Fruit fly (Drosophila melanogaster) whole organism, embryonic: ENCODE measurements around the gene drl.

Experiments used
- CG1024 ChIP-seq: fragments of 200-800 bp; sonication (Bioruptor generic); IDR thresholded peaks from 2 replicates; pipeline ENCODE4 v1.3.6; 2022; ENCODE audit warnings: missing biosample characterization, missing genetic modification characterization
- CG10366 ChIP-seq: fragments of 200-800 bp; sonication (Bioruptor generic); IDR thresholded peaks from 2 replicates; pipeline ENCODE4 v1.3.6; 2022; ENCODE audit warnings: missing biosample characterization, missing genetic modification characterization
- CG10654 ChIP-seq: fragments of 200-800 bp; sonication (Bioruptor generic); optimal IDR thresholded peaks from 2 replicates; lab custom pipeline; 2016; ENCODE audit warnings: missing biosample characterization, missing genetic modification characterization
- CG11695 ChIP-seq: fragments of 200-800 bp; sonication (Bioruptor generic); IDR thresholded peaks from 3 replicates; pipeline ENCODE4 v1.3.6; 2022; ENCODE audit warnings: missing biosample characterization, missing genetic modification characterization
- CG12659 ChIP-seq: fragments of 200-800 bp; sonication (Bioruptor generic); optimal IDR thresholded peaks from 3 replicates; lab custom pipeline; 2017; ENCODE audit warnings: mild to moderate bottlenecking, missing biosample characterization, missing genetic modification reagents, missing genetic modification characterization
- CG13123 ChIP-seq: fragments of 200-800 bp; sonication (Bioruptor generic); optimal IDR thresholded peaks from 2 replicates; lab custom pipeline; 2016; ENCODE audit warnings: missing biosample characterization, missing genetic modification characterization
- CG14050 ChIP-seq: fragments of 200-800 bp; sonication (Bioruptor generic); IDR thresholded peaks from 3 replicates; pipeline ENCODE4 v1.3.6; 2022; ENCODE audit warnings: missing biosample characterization, missing genetic modification characterization
- CG14860 ChIP-seq: fragments of 200-800 bp; sonication (Bioruptor generic); IDR thresholded peaks from 3 replicates; pipeline ENCODE4 v1.3.6; 2022; ENCODE audit warnings: missing biosample characterization, missing genetic modification characterization; ENCODE audit not compliant: partially characterized antibody
- CG17328 ChIP-seq: fragments of 200-800 bp; sonication (Bioruptor generic); IDR thresholded peaks from 2 replicates; pipeline ENCODE4 v1.3.6; 2022; ENCODE audit warnings: missing biosample characterization, missing genetic modification characterization
- CG17612 ChIP-seq: fragments of 200-800 bp; sonication (Bioruptor generic); IDR thresholded peaks from 2 replicates; pipeline ENCODE4 v1.3.6; 2022; ENCODE audit warnings: missing biosample characterization, missing genetic modification characterization
- CG17829 ChIP-seq: fragments of 200-800 bp; optimal IDR thresholded peaks from 2 replicates; lab custom pipeline; 2019; ENCODE audit warnings: missing biosample characterization, mild to moderate bottlenecking, missing genetic modification characterization, moderate library complexity
- CG1832 ChIP-seq: fragments of 200-800 bp; sonication (Bioruptor generic); optimal IDR thresholded peaks from 2 replicates; lab custom pipeline; 2017; ENCODE audit warnings: missing biosample characterization, mild to moderate bottlenecking, missing genetic modification characterization, inconsistent platforms
- CG2199 ChIP-seq: fragments of 200-800 bp; sonication (Bioruptor generic); IDR thresholded peaks from 3 replicates; pipeline ENCODE4 v1.3.6; 2022; ENCODE audit warnings: missing biosample characterization, missing genetic modification characterization
- CG2712 ChIP-seq: fragments of 200-800 bp; optimal IDR thresholded peaks from 3 replicates; lab custom pipeline; 2019; ENCODE audit warnings: missing biosample characterization, mild to moderate bottlenecking, missing genetic modification characterization, moderate library complexity
- CG32767 ChIP-seq: fragments of 200-800 bp; sonication (Bioruptor generic); IDR thresholded peaks from 2 replicates; pipeline ENCODE4 v1.3.6; 2022; ENCODE audit warnings: missing biosample characterization, missing genetic modification characterization
- CG3407 ChIP-seq: fragments of 200-800 bp; sonication (Bioruptor generic); optimal IDR thresholded peaks from 2 replicates; lab custom pipeline; 2018; ENCODE audit warnings: missing biosample characterization, mild to moderate bottlenecking, missing genetic modification characterization
- CG3995 ChIP-seq: fragments of 200-800 bp; sonication (Bioruptor generic); optimal IDR thresholded peaks from 3 replicates; lab custom pipeline; 2016; ENCODE audit warnings: missing biosample characterization, missing genetic modification characterization
- CG4328 ChIP-seq: fragments of 200-800 bp; sonication (Bioruptor generic); optimal IDR thresholded peaks from 3 replicates; lab custom pipeline; 2017; ENCODE audit warnings: missing biosample characterization, missing genetic modification reagents, missing genetic modification characterization
- CG43689 ChIP-seq: fragments of 200-800 bp; sonication (Bioruptor generic); IDR thresholded peaks from 2 replicates; pipeline ENCODE4 v1.3.6; 2022; ENCODE audit warnings: missing biosample characterization, missing genetic modification characterization
- CG6654 ChIP-seq: fragments of 200-800 bp; sonication (Bioruptor generic); optimal IDR thresholded peaks from 2 replicates; lab custom pipeline; 2017; ENCODE audit warnings: missing biosample characterization, mild to moderate bottlenecking, missing genetic modification characterization
- CG6854 ChIP-seq: fragments of 200-800 bp; sonication (Bioruptor generic); optimal IDR thresholded peaks from 3 replicates; lab custom pipeline; 2017; ENCODE audit warnings: missing biosample characterization, mild to moderate bottlenecking, missing genetic modification characterization
- CG7271 ChIP-seq: fragments of 200-800 bp; sonication (Bioruptor generic); optimal IDR thresholded peaks from 2 replicates; lab custom pipeline; 2018; ENCODE audit warnings: missing biosample characterization, mild to moderate bottlenecking, missing genetic modification characterization, moderate library complexity
- CG7556 ChIP-seq: fragments of 200-800 bp; sonication (Bioruptor generic); optimal IDR thresholded peaks from 2 replicates; lab custom pipeline; 2017; ENCODE audit warnings: missing biosample characterization, mild to moderate bottlenecking, missing genetic modification characterization
- CG7987 ChIP-seq: fragments of 200-800 bp; sonication (Bioruptor generic); optimal IDR thresholded peaks from 2 replicates; lab custom pipeline; 2018; ENCODE audit warnings: missing biosample characterization, mild to moderate bottlenecking, missing genetic modification characterization, moderate library complexity
- CG8089 ChIP-seq: fragments of 200-800 bp; sonication (Bioruptor generic); optimal IDR thresholded peaks from 3 replicates; lab custom pipeline; 2016; ENCODE audit warnings: missing biosample characterization, missing genetic modification characterization
- CkIIα-i1 ChIP-seq: fragments of 200-800 bp; sonication (Bioruptor generic); IDR thresholded peaks from 2 replicates; pipeline ENCODE4 v1.3.6; 2022; ENCODE audit warnings: missing biosample characterization, missing genetic modification characterization
- Fer1 ChIP-seq: fragments of 200-800 bp; sonication (Bioruptor generic); optimal IDR thresholded peaks from 2 replicates; lab custom pipeline; 2017; ENCODE audit warnings: missing biosample characterization, mild to moderate bottlenecking, missing genetic modification characterization
- H2.0 ChIP-seq: fragments of 200-800 bp; sonication (Bioruptor generic); IDR thresholded peaks from 2 replicates; pipeline ENCODE4 v1.3.6; 2022; ENCODE audit warnings: missing biosample characterization, missing genetic modification characterization
- HHEX ChIP-seq: fragments of 200-800 bp; sonication (Bioruptor generic); optimal IDR thresholded peaks from 3 replicates; lab custom pipeline; 2017; ENCODE audit warnings: missing biosample characterization, mild to moderate bottlenecking, missing genetic modification characterization, missing genetic modification reagents
- Hr51 ChIP-seq, 2 experiments: fragments of 200-800 bp; sonication (Bioruptor generic); optimal IDR thresholded peaks; 2 replicates in 1 of 2; 3 replicates in 1 of 2; lab custom pipeline; 2016 to 2018; ENCODE audit warnings: missing biosample characterization in 2 of 2, missing genetic modification characterization in 2 of 2, mild to moderate bottlenecking in 1 of 2, moderate library complexity in 1 of 2
- Pdp1 ChIP-seq, 2 experiments: fragments of 200-800 bp; sonication (Bioruptor generic); optimal IDR thresholded peaks; 3 replicates each; lab custom pipeline; 2016; ENCODE audit warnings: missing biosample characterization in 2 of 2, missing genetic modification characterization in 2 of 2, mild to moderate bottlenecking in 1 of 2, moderate library complexity in 1 of 2
- Side ChIP-seq: fragments of 200-800 bp; sonication (Bioruptor generic); optimal IDR thresholded peaks from 2 replicates; lab custom pipeline; 2016; ENCODE audit warnings: missing biosample characterization, missing genetic modification characterization
- Xbp1 ChIP-seq: fragments of 200-800 bp; sonication (Bioruptor generic); optimal IDR thresholded peaks from 3 replicates; lab custom pipeline; 2016; ENCODE audit warnings: missing biosample characterization, mild to moderate bottlenecking, missing genetic modification characterization
- ab ChIP-seq: fragments of 200-800 bp; sonication (Bioruptor generic); optimal IDR thresholded peaks from 2 replicates; lab custom pipeline; 2016; ENCODE audit warnings: missing biosample characterization, missing genetic modification characterization
- ap ChIP-seq: fragments of 200-800 bp; sonication (Bioruptor generic); IDR thresholded peaks from 2 replicates; pipeline ENCODE4 v1.3.6; 2022; ENCODE audit warnings: missing biosample characterization, missing genetic modification characterization
- ci ChIP-seq: fragments of 200-800 bp; sonication (Bioruptor generic); IDR thresholded peaks from 3 replicates; pipeline ENCODE4 v1.3.6; 2022; ENCODE audit warnings: missing biosample characterization, missing genetic modification characterization
- dati ChIP-seq: fragments of 200-800 bp; sonication (Bioruptor generic); IDR thresholded peaks from 2 replicates; pipeline ENCODE4 v1.3.6; 2022; ENCODE audit warnings: missing biosample characterization, missing genetic modification characterization
- dm ChIP-seq: fragments of 200-800 bp; sonication (Bioruptor generic); optimal IDR thresholded peaks from 3 replicates; lab custom pipeline; 2016; ENCODE audit warnings: missing biosample characterization, missing genetic modification characterization
- fd102C ChIP-seq: fragments of 200-800 bp; sonication (Bioruptor generic); optimal IDR thresholded peaks from 2 replicates; lab custom pipeline; 2018; ENCODE audit warnings: missing biosample characterization, mild to moderate bottlenecking, missing genetic modification characterization, moderate library complexity
- gem ChIP-seq: fragments of 200-800 bp; sonication (Bioruptor generic); optimal IDR thresholded peaks from 2 replicates; lab custom pipeline; 2019; ENCODE audit warnings: missing biosample characterization, mild to moderate bottlenecking, missing genetic modification characterization, moderate library complexity
- nom ChIP-seq: fragments of 200-800 bp; sonication (Bioruptor generic); optimal IDR thresholded peaks from 2 replicates; lab custom pipeline; 2017; ENCODE audit warnings: missing biosample characterization, missing genetic modification characterization, mild to moderate bottlenecking, moderate library complexity, missing genetic modification reagents
- pho ChIP-seq: fragments of 200-800 bp; sonication (Bioruptor generic); optimal IDR thresholded peaks from 2 replicates; lab custom pipeline; 2016; ENCODE audit warnings: missing biosample characterization, missing genetic modification characterization
- ro ChIP-seq: fragments of 200-800 bp; sonication (Bioruptor generic); IDR thresholded peaks from 2 replicates; pipeline ENCODE4 v1.3.6; 2022; ENCODE audit warnings: missing biosample characterization, missing genetic modification characterization
- run ChIP-seq: fragments of 200-800 bp; sonication (Bioruptor generic); optimal IDR thresholded peaks from 3 replicates; lab custom pipeline; 2018; ENCODE audit warnings: missing biosample characterization, mild to moderate bottlenecking, missing genetic modification characterization
- sens-2 ChIP-seq: fragments of 200-800 bp; sonication (Bioruptor generic); IDR thresholded peaks from 2 replicates; pipeline ENCODE4 v1.3.6; 2022; ENCODE audit warnings: missing biosample characterization, missing genetic modification characterization
- sob ChIP-seq: fragments of 200-800 bp; sonication (Bioruptor generic); IDR thresholded peaks from 2 replicates; pipeline ENCODE4 v1.3.6; 2022; ENCODE audit warnings: missing biosample characterization, missing genetic modification characterization
- unc-4 ChIP-seq: fragments of 200-800 bp; sonication (Bioruptor generic); IDR thresholded peaks from 2 replicates; pipeline ENCODE4 v1.3.6; 2022; ENCODE audit warnings: missing biosample characterization, missing genetic modification characterization; ENCODE audit not compliant: partially characterized antibody
- zfh1 ChIP-seq: fragments of 200-800 bp; sonication (Bioruptor generic); IDR thresholded peaks from 3 replicates; pipeline ENCODE4 v1.3.6; 2022; ENCODE audit warnings: missing biosample characterization, missing genetic modification characterization

Gene drl

DNA sequence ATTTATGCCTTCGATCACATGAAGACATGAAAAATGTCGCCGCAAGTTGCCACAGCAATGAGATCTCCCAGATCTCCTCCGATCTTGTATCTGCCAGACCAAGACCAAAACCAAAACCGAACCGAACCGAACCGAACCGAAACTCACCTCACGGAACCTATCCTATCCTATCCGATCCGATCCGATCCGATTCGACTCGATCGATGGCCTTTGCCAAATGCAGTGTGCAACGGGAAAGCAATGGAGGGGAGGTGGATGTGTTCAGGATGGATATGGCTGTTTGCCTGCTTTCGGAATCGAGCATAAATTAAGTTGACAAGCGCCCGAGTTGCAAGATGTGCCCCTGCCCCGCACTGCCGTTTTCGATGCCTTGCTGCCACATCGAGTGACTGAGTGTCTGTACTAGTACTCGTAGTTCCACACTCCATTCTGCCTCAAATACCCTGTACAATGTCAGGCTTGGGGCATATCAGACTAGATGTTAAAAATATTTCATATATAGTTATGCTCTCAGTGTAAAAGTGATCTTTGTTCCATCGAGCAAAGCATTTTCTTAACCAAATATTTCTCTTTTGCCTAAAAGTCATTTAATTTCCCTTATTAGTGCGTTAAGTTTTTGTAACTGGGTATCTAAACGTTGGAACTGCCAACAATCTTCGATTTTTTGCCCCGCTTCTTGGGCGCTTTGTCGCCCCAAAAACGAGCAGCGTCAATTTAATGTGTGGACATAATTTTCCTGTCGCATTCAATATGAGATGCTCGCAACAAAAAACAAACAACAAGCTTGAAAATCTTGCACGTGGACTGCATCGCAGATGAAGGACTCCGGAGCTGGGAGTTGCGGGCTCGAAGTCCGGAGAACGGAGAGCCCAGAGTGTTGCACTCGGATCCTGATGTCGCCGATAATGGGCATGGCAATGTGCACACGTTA is 36.1 kb downstream of the drl start:
- no peak for TF ChIP-seq CG6854 (GFP tag; lab: Kevin White, UChicago)
- TF ChIP-seq CG43689 (GFP tag; lab: Robert Waterston, UW), result no peak
- TF ChIP-seq CG12659 (GFP tag; lab: Kevin White, UChicago), result peak; percentile 51
- peak; percentile 72 for TF ChIP-seq CG10366 (GFP tag; lab: Robert Waterston, UW)
- peak; percentile 68; the same call in 1 of the 2 replicates for TF ChIP-seq ro (GFP tag; lab: Robert Waterston, UW)
- no peak for TF ChIP-seq CG1832 (GFP tag; lab: Kevin White, UChicago)
- TF ChIP-seq CG10654 (GFP tag; lab: Kevin White, UChicago), result peak; percentile 74
- TF ChIP-seq CG17612 (GFP tag; lab: Robert Waterston, UW), result peak; percentile 8; the same call in 1 of the 2 replicates
- peak; percentile 91 for TF ChIP-seq CG2712
- peak; percentile 86 for TF ChIP-seq ci (GFP tag; lab: Robert Waterston, UW)
- TF ChIP-seq HHEX (GFP tag; lab: Kevin White, UChicago), result peak; percentile 38
- no peak for TF ChIP-seq CkIIα-i1 (GFP tag; lab: Robert Waterston, UW)
- TF ChIP-seq CG3407 (GFP tag; lab: Kevin White, UChicago), result peak; percentile 69
- TF ChIP-seq fd102C (GFP tag; lab: Kevin White, UChicago), result peak; percentile 51
- peak; percentile 86 for TF ChIP-seq CG17829 (tag; lab: Kevin White, UChicago)
- TF ChIP-seq CG4328 (GFP tag; lab: Kevin White, UChicago), result no peak
- TF ChIP-seq zfh1, result peak; percentile 89
- peak; percentile 15 for TF ChIP-seq pho (GFP tag; lab: Kevin White, UChicago)
- peak; percentile 67 for TF ChIP-seq CG13123
- TF ChIP-seq run (tag; lab: Kevin White, UChicago), result peak; percentile 23
- TF ChIP-seq CG32767 (GFP tag; lab: Robert Waterston, UW), result peak; percentile 48; the same call in 1 of the 2 replicates
- peak; percentile 71 for TF ChIP-seq CG8089
- peak; percentile 74 for TF ChIP-seq CG7556
- peak; percentile 70 for TF ChIP-seq H2.0 (GFP tag; lab: Robert Waterston, UW)
- no peak for TF ChIP-seq unc-4 (GFP tag; lab: Robert Waterston, UW)
- TF ChIP-seq Pdp1 (GFP tag; optimal IDR thresholded peaks at IDR 0.05; lab: Kevin White, UChicago), result peak; percentile 77 to 84
- TF ChIP-seq CG2199 (GFP tag; lab: Robert Waterston, UW), result 0 out of 3 replicates have a peak, but pooled peaks have one; percentile 58
- TF ChIP-seq CG17328 (GFP tag; lab: Robert Waterston, UW), result peak; percentile 86
- no peak for TF ChIP-seq dati (GFP tag; lab: Robert Waterston, UW)
- TF ChIP-seq CG7987, result no peak
- TF ChIP-seq ab, result peak; percentile 6
- no peak for TF ChIP-seq CG6654 (GFP tag; lab: Kevin White, UChicago)
- peak; percentile 63 to 69 for TF ChIP-seq Hr51 (GFP tag; optimal IDR thresholded peaks at IDR 0.05; lab: Kevin White, UChicago)
- peak; percentile 62; the same call in 1 of the 2 replicates for TF ChIP-seq sob
- peak; percentile 70 for TF ChIP-seq ap (GFP tag; lab: Robert Waterston, UW)
- TF ChIP-seq CG7271 (tag; lab: Kevin White, UChicago), result peak; percentile 44
- peak; percentile 49 for TF ChIP-seq nom (GFP tag; lab: Kevin White, UChicago)
- TF ChIP-seq CG14860, result no peak
- no peak for TF ChIP-seq Fer1 (GFP tag; lab: Kevin White, UChicago)
- peak; percentile 74; the same call in 1 of the 2 replicates for TF ChIP-seq CG1024 (GFP tag; lab: Robert Waterston, UW)
- peak; percentile 86 for TF ChIP-seq Xbp1 (GFP tag; lab: Kevin White, UChicago)
- peak; percentile 44 for TF ChIP-seq dm (GFP tag; lab: Kevin White, UChicago)
- TF ChIP-seq Side (GFP tag; lab: Kevin White, UChicago), result peak; percentile 66
- peak; percentile 77 for TF ChIP-seq sens-2 (GFP tag; lab: Robert Waterston, UW)
- peak; percentile 56; the same call in 1 of the 3 replicates for TF ChIP-seq CG11695 (GFP tag; lab: Robert Waterston, UW)
- TF ChIP-seq CG14050 (GFP tag; lab: Robert Waterston, UW), result peak; percentile 44; the same call in 2 of the 3 replicates
- TF ChIP-seq gem, result peak; percentile 91
- TF ChIP-seq CG3995 (GFP tag; lab: Kevin White, UChicago), result no peak
